Fruit fly (Drosophila melanogaster): ENCODE results near the gene CG15515.

dm6 chr3R:29876232-29876631 lies 29.0 kb upstream of the CG15515 start:
- TF ChIP-seq cnc (optimal IDR thresholded peaks at IDR 0.05) (no peak), CG1620 (GFP tag; optimal IDR thresholded peaks at IDR 0.05) (no peak), Hr96 (GFP tag; optimal IDR thresholded peaks at IDR 0.05) (no peak)

All from whole organism, adult.